Worm (Caenorhabditis elegans) whole organism, L4 larva: ENCODE measurements around the gene F54D8.10.

ENCODE experiments used
- F26F4.8 ChIP-seq: fragments of 200-800 bp; sonication (Bioruptor generic); conservative IDR thresholded peaks from 2 replicates; pipeline ENCODE4 v1.3.6; 2022; ENCODE audit warnings: missing genetic modification characterization, missing compliant biosample characterization
- F37D6.2 ChIP-seq: sonication (generic microtip); optimal IDR thresholded peaks from 2 replicates; lab custom pipeline; 2016; ENCODE audit warnings: mild to moderate bottlenecking, missing genetic modification characterization, missing compliant biosample characterization
- F49E8.2 ChIP-seq: sonication (generic microtip); optimal IDR thresholded peaks from 2 replicates; lab custom pipeline; 2016; ENCODE audit warnings: missing compliant biosample characterization, mild to moderate bottlenecking, missing genetic modification characterization, borderline replicate concordance
- T20F7.1 ChIP-seq: fragments of 200-800 bp; sonication (Bioruptor generic); optimal IDR thresholded peaks from 2 replicates; lab custom pipeline; 2018; ENCODE audit warnings: mild to moderate bottlenecking, missing genetic modification characterization, missing compliant biosample characterization
- Y105C5A.15 ChIP-seq: fragments of 200-800 bp; sonication (Bioruptor generic); IDR thresholded peaks from 2 replicates; pipeline ENCODE4 v1.3.6; 2022; ENCODE audit warnings: missing genetic modification characterization, missing compliant biosample characterization
- Y48G9A.11 ChIP-seq: fragments of 200-800 bp; sonication (Bioruptor generic); IDR thresholded peaks from 2 replicates; pipeline ENCODE4 v1.3.6; 2022; ENCODE audit warnings: missing genetic modification reagents, missing genetic modification characterization, missing compliant biosample characterization
- Y5F2A.4 ChIP-seq: fragments of 200-800 bp; sonication (Bioruptor generic); optimal IDR thresholded peaks from 2 replicates; lab custom pipeline; 2018; ENCODE audit warnings: mild to moderate bottlenecking, missing genetic modification characterization, missing compliant biosample characterization
- Y75B8A.6 ChIP-seq: fragments of 200-800 bp; sonication (Bioruptor generic); IDR thresholded peaks from 2 replicates; pipeline ENCODE4 v1.3.6; 2022; ENCODE audit warnings: missing genetic modification reagents, missing genetic modification characterization, missing compliant biosample characterization
- ZK337.2 ChIP-seq: fragments of 200-800 bp; sonication (Bioruptor generic); IDR thresholded peaks from 2 replicates; pipeline ENCODE4 v1.3.6; 2022; ENCODE audit warnings: missing genetic modification reagents, missing genetic modification characterization, missing compliant biosample characterization
- aha-1 ChIP-seq: fragments of 150-350 bp; peaks from one replicate; lab custom pipeline; 2014; ENCODE audit warnings: missing biosample characterization, missing genetic modification characterization
- aly-2 ChIP-seq: sonication (generic microtip); optimal IDR thresholded peaks from 2 replicates; lab custom pipeline; 2018; ENCODE audit warnings: missing biosample characterization, missing genetic modification characterization
- attf-4 ChIP-seq: sonication (generic microtip); optimal IDR thresholded peaks from 3 replicates; lab custom pipeline; 2017; ENCODE audit warnings: missing biosample characterization, missing genetic modification characterization
- ceh-20 ChIP-seq: fragments of 200-800 bp; sonication (Bioruptor generic); IDR thresholded peaks from 2 replicates; pipeline ENCODE4 v1.3.6; 2022; ENCODE audit warnings: missing genetic modification reagents, missing genetic modification characterization, missing compliant biosample characterization
- ceh-32 ChIP-seq: sonication (generic microtip); optimal IDR thresholded peaks from 2 replicates; lab custom pipeline; 2016; ENCODE audit warnings: mild to moderate bottlenecking, missing genetic modification characterization, missing compliant biosample characterization; ENCODE audit not compliant: poor library complexity
- ceh-62 ChIP-seq: sonication (generic microtip); optimal IDR thresholded peaks from 2 replicates; lab custom pipeline; 2017; ENCODE audit warnings: missing biosample characterization, missing genetic modification characterization
- cey-2 ChIP-seq: sonication (generic microtip); optimal IDR thresholded peaks from 3 replicates; lab custom pipeline; 2017; ENCODE audit warnings: missing genetic modification characterization, mild to moderate bottlenecking, missing compliant biosample characterization, antibody characterized with exemption, borderline replicate concordance; ENCODE audit not compliant: insufficient read depth
- ctbp-1 ChIP-seq: fragments of 200-800 bp; sonication (Bioruptor generic); IDR thresholded peaks from 2 replicates; pipeline ENCODE4 v1.3.6; 2022; ENCODE audit warnings: missing genetic modification reagents, missing genetic modification characterization, missing compliant biosample characterization
- dmd-6 ChIP-seq: fragments of 200-800 bp; sonication (Bioruptor generic); IDR thresholded peaks from 2 replicates; pipeline ENCODE4 v1.3.6; 2022; ENCODE audit warnings: missing genetic modification reagents, missing genetic modification characterization, missing compliant biosample characterization
- dmd-9 ChIP-seq: fragments of 200-800 bp; sonication (Bioruptor generic); IDR thresholded peaks from 2 replicates; pipeline ENCODE4 v1.3.6; 2022; ENCODE audit warnings: missing genetic modification reagents, missing genetic modification characterization, missing compliant biosample characterization
- dve-1 ChIP-seq: sonication (generic microtip); optimal IDR thresholded peaks from 2 replicates; lab custom pipeline; 2017; ENCODE audit warnings: antibody characterized with exemption, mild to moderate bottlenecking, missing genetic modification characterization, missing compliant biosample characterization; ENCODE audit not compliant: insufficient read depth
- egl-43 ChIP-seq: fragments of 200-800 bp; sonication (Bioruptor generic); IDR thresholded peaks from 2 replicates; pipeline ENCODE4 v1.3.6; 2022; ENCODE audit warnings: missing genetic modification reagents, missing genetic modification characterization, missing compliant biosample characterization
- fos-1 ChIP-seq: fragments of 150-350 bp; optimal IDR thresholded peaks from 2 replicates; lab custom pipeline; 2014; ENCODE audit warnings: missing biosample characterization, missing genetic modification characterization
- hlh-30 ChIP-seq: sonication (generic microtip); optimal IDR thresholded peaks from 2 replicates; lab custom pipeline; 2017; ENCODE audit warnings: antibody characterized with exemption, mild to moderate bottlenecking, missing genetic modification characterization, missing compliant biosample characterization; ENCODE audit not compliant: insufficient read depth
- lim-7 ChIP-seq: fragments of 200-800 bp; sonication (Bioruptor generic); IDR thresholded peaks from 2 replicates; pipeline ENCODE4 v1.3.6; 2022; ENCODE audit warnings: missing genetic modification characterization, missing compliant biosample characterization
- lin-15B ChIP-seq: fragments of 150-350 bp; sonication (generic microtip); optimal IDR thresholded peaks from 3 replicates; lab custom pipeline; 2014; ENCODE audit warnings: missing biosample characterization, missing genetic modification characterization
- lin-29 ChIP-seq: fragments of 200-800 bp; sonication (Bioruptor generic); IDR thresholded peaks from 2 replicates; pipeline ENCODE4 v1.3.6; 2022; ENCODE audit warnings: missing genetic modification reagents, missing genetic modification characterization, missing compliant biosample characterization
- lin-38 ChIP-seq: fragments of 200-800 bp; sonication (Bioruptor generic); IDR thresholded peaks from 2 replicates; pipeline ENCODE4 v1.3.6; 2022; ENCODE audit warnings: missing genetic modification reagents, missing genetic modification characterization, missing compliant biosample characterization
- lin-39 ChIP-seq: fragments of 150-350 bp; optimal IDR thresholded peaks from 2 replicates; lab custom pipeline; 2014; ENCODE audit warnings: missing biosample characterization, missing genetic modification reagents, missing genetic modification characterization
- madf-5 ChIP-seq, 2 experiments: fragments of 200-800 bp; sonication (Bioruptor generic); IDR thresholded peaks; 2 replicates each; pipeline ENCODE4 v1.3.6; 2022; ENCODE audit warnings: missing compliant biosample characterization in 2 of 2, missing genetic modification characterization in 2 of 2
- mdt-29 ChIP-seq: fragments of 200-800 bp; sonication (Bioruptor generic); IDR thresholded peaks from 2 replicates; pipeline ENCODE4 v1.3.6; 2022; ENCODE audit warnings: missing genetic modification reagents, missing genetic modification characterization, missing compliant biosample characterization
- mep-1 ChIP-seq: fragments of 150-350 bp; sonication (generic microtip); optimal IDR thresholded peaks from 3 replicates; lab custom pipeline; 2014; ENCODE audit warnings: missing biosample characterization, missing genetic modification characterization
- nhr-237 ChIP-seq: sonication (generic microtip); optimal IDR thresholded peaks from 2 replicates; lab custom pipeline; 2017; ENCODE audit warnings: missing biosample characterization, missing genetic modification characterization
- nhr-48 ChIP-seq: sonication (generic microtip); optimal IDR thresholded peaks from 2 replicates; lab custom pipeline; 2016; ENCODE audit warnings: mild to moderate bottlenecking, missing genetic modification characterization, missing compliant biosample characterization
- nhr-76 ChIP-seq: fragments of 150-350 bp; optimal IDR thresholded peaks from 2 replicates; lab custom pipeline; 2014; ENCODE audit warnings: missing biosample characterization, missing genetic modification characterization
- pqm-1 ChIP-seq: sonication (generic microtip); optimal IDR thresholded peaks from 2 replicates; lab custom pipeline; 2017; ENCODE audit warnings: missing biosample characterization, missing genetic modification characterization
- sdz-12 ChIP-seq: fragments of 200-800 bp; sonication (Bioruptor generic); optimal IDR thresholded peaks from 2 replicates; lab custom pipeline; 2018; ENCODE audit warnings: mild to moderate bottlenecking, missing genetic modification characterization, missing compliant biosample characterization
- set-16 ChIP-seq: fragments of 200-800 bp; sonication (Bioruptor generic); IDR thresholded peaks from 2 replicates; pipeline ENCODE4 v1.3.6; 2022; ENCODE audit warnings: missing genetic modification reagents, missing genetic modification characterization, missing compliant biosample characterization
- snpc-1.2 ChIP-seq: fragments of 200-800 bp; sonication (Bioruptor generic); IDR thresholded peaks from 2 replicates; pipeline ENCODE4 v1.3.6; 2022; ENCODE audit warnings: missing genetic modification reagents, missing genetic modification characterization, missing compliant biosample characterization
- spr-3 ChIP-seq: fragments of 200-800 bp; sonication (Bioruptor generic); optimal IDR thresholded peaks from 2 replicates; lab custom pipeline; 2018; ENCODE audit warnings: mild to moderate bottlenecking, missing genetic modification characterization, missing compliant biosample characterization
- tra-1 ChIP-seq: fragments of 200-800 bp; sonication (Bioruptor generic); IDR thresholded peaks from 2 replicates; pipeline ENCODE4 v1.3.6; 2022; ENCODE audit warnings: missing genetic modification reagents, missing genetic modification characterization, missing compliant biosample characterization
- unc-39 ChIP-seq: sonication (generic microtip); optimal IDR thresholded peaks from 2 replicates; lab custom pipeline; 2017; ENCODE audit warnings: missing biosample characterization, missing genetic modification characterization
- unc-62 ChIP-seq, 3 experiments: fragments of 150-350 bp in 1 of 3; sonication (generic microtip); optimal IDR thresholded peaks in 2 of 3; peaks in 1 of 3; 1 replicate in 1 of 3; 2 replicates in 2 of 3; lab custom pipeline; 2014 to 2017; ENCODE audit warnings: missing biosample characterization in 3 of 3, missing genetic modification characterization in 3 of 3, missing genetic modification reagents in 3 of 3, missing genotype in 1 of 3
- vab-7 ChIP-seq: fragments of 200-800 bp; sonication (Bioruptor generic); IDR thresholded peaks from 2 replicates; pipeline ENCODE4 v1.3.6; 2022; ENCODE audit warnings: missing genetic modification reagents, missing genetic modification characterization, missing compliant biosample characterization
- zag-1 ChIP-seq: fragments of 150-350 bp; optimal IDR thresholded peaks from 2 replicates; lab custom pipeline; 2014; ENCODE audit warnings: missing biosample characterization, missing genetic modification characterization
- zip-2 ChIP-seq: fragments of 150-350 bp; optimal IDR thresholded peaks from 2 replicates; lab custom pipeline; 2014; ENCODE audit warnings: missing biosample characterization, missing genetic modification characterization
- ztf-11 ChIP-seq: fragments of 150-350 bp; optimal IDR thresholded peaks from 2 replicates; lab custom pipeline; 2014; ENCODE audit warnings: missing biosample characterization, missing genetic modification characterization
- ztf-7 ChIP-seq: fragments of 150-350 bp; optimal IDR thresholded peaks from 2 replicates; lab custom pipeline; 2014; ENCODE audit warnings: missing biosample characterization, missing genetic modification characterization

Gene F54D8.10

DNA sequence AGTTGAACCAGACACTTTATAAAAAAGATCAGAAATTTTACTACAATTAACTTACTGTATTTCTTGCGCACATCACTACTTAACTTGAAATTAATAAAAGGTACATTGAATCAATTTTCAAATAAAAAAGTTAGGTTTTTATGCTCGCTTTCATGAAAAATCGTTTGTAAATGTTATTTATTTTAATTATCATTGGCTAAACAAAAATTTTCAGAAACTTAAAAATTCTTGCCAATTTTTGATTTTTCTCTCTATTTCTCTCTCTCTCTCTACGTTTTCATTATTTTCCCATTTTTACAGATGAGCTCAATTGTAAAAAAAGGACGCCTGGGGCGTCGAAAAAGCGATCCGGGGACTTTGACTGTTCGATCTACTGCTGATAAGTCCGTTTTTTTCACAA is 14.8 kb downstream of the F54D8.10 start, which contains the start of gene sax-2:
TSS of gene sax-2 (plus strand) at position 301 of the 400 bp plus-strand sequence.
- TF ChIP-seq ceh-62 (tag; lab: Kevin White, UChicago) (no peak), F26F4.8 (GFP tag; lab: Robert Waterston, UW) (no peak), madf-5 (GFP tag; IDR thresholded peaks at IDR 0.05; lab: Robert Waterston, UW) (no peak), vab-7 (GFP tag; lab: Robert Waterston, UW) (no peak), Y48G9A.11 (GFP tag; lab: Robert Waterston, UW) (no peak), egl-43 (GFP tag; lab: Robert Waterston, UW) (no peak), F49E8.2 (tag; lab: Kevin White, UChicago) (no peak), dve-1 (tag; lab: Kevin White, UChicago) (no peak), attf-4 (tag; lab: Kevin White, UChicago) (no peak), lin-15B (tag; lab: Kevin White, UChicago) (no peak), dmd-9 (GFP tag; lab: Robert Waterston, UW) (no peak), cey-2 (tag; lab: Kevin White, UChicago) (no peak), unc-39 (tag; lab: Kevin White, UChicago) (no peak), ztf-11 (tag; lab: Kevin White, UChicago) (no peak), ZK337.2 (GFP tag; lab: Robert Waterston, UW) (no peak), mdt-29 (GFP tag; lab: Robert Waterston, UW) (no peak)

- TF ChIP-seq aha-1 (peak; percentile 93), T20F7.1 (GFP tag; lab: Kevin White, UChicago) (no peak)
- TF ChIP-seq, all 104 proteins: peak for 1
Observed at ce11 chrIII:5112399-5112798, 17.8 kb downstream of the F54D8.10 start.

- peak in 1 of 2 experiments; percentile 94 for TF ChIP-seq unc-62 (GFP tag; optimal IDR thresholded peaks at IDR 0.05 in 1 of 2; lab: Kevin White, UChicago)
- TF ChIP-seq unc-62 (tag; optimal IDR thresholded peaks at IDR 0.05; lab: Kevin White, UChicago), result no peak
- no peak for TF ChIP-seq F49E8.2 (tag; lab: Kevin White, UChicago)
- TF ChIP-seq F37D6.2 (tag; lab: Kevin White, UChicago), result no peak
- no peak for TF ChIP-seq dmd-9 (GFP tag; lab: Robert Waterston, UW)
- no peak for TF ChIP-seq ztf-7
- TF ChIP-seq nhr-237, result no peak
- TF ChIP-seq ceh-32, result no peak
- TF ChIP-seq hlh-30 (tag; lab: Kevin White, UChicago), result no peak
- TF ChIP-seq Y5F2A.4 (GFP tag; lab: Kevin White, UChicago), result no peak
- TF ChIP-seq dmd-6 (GFP tag; lab: Robert Waterston, UW), result peak; percentile 8; the same call in 1 of the 2 replicates
- no peak for TF ChIP-seq zip-2
- no peak for TF ChIP-seq lin-29 (GFP tag; lab: Robert Waterston, UW)
- no peak for TF ChIP-seq lin-38 (GFP tag; lab: Robert Waterston, UW)
- peak; percentile 12 for TF ChIP-seq pqm-1 (tag; lab: Kevin White, UChicago)
- TF ChIP-seq fos-1 (tag; lab: Kevin White, UChicago), result no peak
- TF ChIP-seq lin-39 (tag; lab: Kevin White, UChicago), result no peak
- no peak for TF ChIP-seq zag-1 (tag; lab: Kevin White, UChicago)
- no peak for TF ChIP-seq tra-1 (GFP tag; lab: Robert Waterston, UW)
- TF ChIP-seq ctbp-1 (GFP tag; lab: Robert Waterston, UW), result no peak
- TF ChIP-seq aly-2 (tag; lab: Kevin White, UChicago), result no peak
- no peak for TF ChIP-seq lim-7 (GFP tag; lab: Robert Waterston, UW)
- TF ChIP-seq mep-1, result no peak
- TF ChIP-seq aha-1, result no peak
- no peak for TF ChIP-seq nhr-48 (tag; lab: Kevin White, UChicago)
- TF ChIP-seq set-16 (GFP tag; lab: Robert Waterston, UW), result no peak
- no peak for TF ChIP-seq sdz-12
- TF ChIP-seq snpc-1.2, result no peak
- no peak for TF ChIP-seq cey-2 (tag; lab: Kevin White, UChicago)
- TF ChIP-seq Y105C5A.15 (GFP tag; lab: Robert Waterston, UW), result no peak
- no peak for TF ChIP-seq spr-3 (GFP tag; lab: Kevin White, UChicago)
- TF ChIP-seq ceh-20 (GFP tag; lab: Robert Waterston, UW), result no peak
- TF ChIP-seq nhr-76 (tag; lab: Kevin White, UChicago), result no peak
- no peak for TF ChIP-seq Y75B8A.6 (GFP tag; lab: Robert Waterston, UW)
Observed at ce11 chrIII:5112998-5113397, 18.4 kb downstream of the F54D8.10 start.
